Fruit fly (Drosophila melanogaster) whole organism, prepupa: ENCODE data around the gene Gcn5.

Experiments
- Blimp-1 ChIP-seq: fragments of 200-800 bp; sonication (Bioruptor generic); optimal IDR thresholded peaks from 3 replicates; lab custom pipeline; 2017; ENCODE audit warnings: missing biosample characterization, missing genetic modification characterization, mild to moderate bottlenecking, moderate library complexity, missing genetic modification reagents
- CG10631 ChIP-seq: fragments of 200-800 bp; sonication (Bioruptor generic); optimal IDR thresholded peaks from 2 replicates; lab custom pipeline; 2016; ENCODE audit warnings: missing biosample characterization, missing genetic modification characterization
- CG10669 ChIP-seq: fragments of 200-800 bp; sonication (Bioruptor generic); optimal IDR thresholded peaks from 3 replicates; lab custom pipeline; 2018; ENCODE audit warnings: missing biosample characterization, mild to moderate bottlenecking, missing genetic modification characterization, moderate library complexity
- CG11762 ChIP-seq: fragments of 200-800 bp; sonication (Bioruptor generic); optimal IDR thresholded peaks from 3 replicates; lab custom pipeline; 2016; ENCODE audit warnings: missing biosample characterization, missing genetic modification characterization; ENCODE audit not compliant: insufficient read depth
- CG11902 ChIP-seq: fragments of 200-800 bp; sonication (Bioruptor generic); optimal IDR thresholded peaks from 3 replicates; lab custom pipeline; 2016; ENCODE audit warnings: missing biosample characterization, missing genetic modification characterization
- CG15336 ChIP-seq: fragments of 200-800 bp; sonication (Bioruptor generic); IDR thresholded peaks from 2 replicates; pipeline ENCODE4 v1.3.6; 2022; ENCODE audit warnings: missing biosample characterization, missing genetic modification characterization
- CG1621 ChIP-seq: fragments of 200-800 bp; sonication (Bioruptor generic); optimal IDR thresholded peaks from 3 replicates; lab custom pipeline; 2018; ENCODE audit warnings: missing biosample characterization, mild to moderate bottlenecking, missing genetic modification characterization
- CG16779 ChIP-seq: fragments of 200-800 bp; sonication (Bioruptor generic); optimal IDR thresholded peaks from 3 replicates; lab custom pipeline; 2017; ENCODE audit warnings: missing biosample characterization, mild to moderate bottlenecking, missing genetic modification characterization
- CG3032 ChIP-seq: fragments of 200-800 bp; optimal IDR thresholded peaks from 2 replicates; lab custom pipeline; 2019; ENCODE audit warnings: missing biosample characterization, mild to moderate bottlenecking, missing genetic modification characterization, moderate library complexity
- CG31627 ChIP-seq: fragments of 200-800 bp; sonication (Bioruptor generic); optimal IDR thresholded peaks from 3 replicates; lab custom pipeline; 2016; ENCODE audit warnings: missing biosample characterization, missing genetic modification characterization
- CG32006 ChIP-seq: fragments of 200-800 bp; sonication (Bioruptor generic); optimal IDR thresholded peaks from 3 replicates; lab custom pipeline; 2017; ENCODE audit warnings: missing biosample characterization, mild to moderate bottlenecking, missing genetic modification characterization
- CG34406 ChIP-seq: fragments of 200-800 bp; sonication (Bioruptor generic); optimal IDR thresholded peaks from 3 replicates; lab custom pipeline; 2016; ENCODE audit warnings: missing biosample characterization, missing genetic modification characterization
- CG3919 ChIP-seq: fragments of 200-800 bp; sonication (Bioruptor generic); optimal IDR thresholded peaks from 3 replicates; lab custom pipeline; 2016; ENCODE audit warnings: missing biosample characterization, missing genetic modification characterization
- CG4318 ChIP-seq: fragments of 200-800 bp; sonication (Bioruptor generic); optimal IDR thresholded peaks from 3 replicates; lab custom pipeline; 2017; ENCODE audit warnings: missing biosample characterization, mild to moderate bottlenecking, missing genetic modification characterization
- CG6276 ChIP-seq: fragments of 200-800 bp; sonication (Bioruptor generic); optimal IDR thresholded peaks from 2 replicates; lab custom pipeline; 2017; ENCODE audit warnings: missing biosample characterization, mild to moderate bottlenecking, missing genetic modification characterization
- CG6792 ChIP-seq: fragments of 200-800 bp; sonication (Bioruptor generic); optimal IDR thresholded peaks from 3 replicates; lab custom pipeline; 2016; ENCODE audit warnings: missing biosample characterization, missing genetic modification characterization
- CG6808 ChIP-seq: fragments of 200-800 bp; sonication (Bioruptor generic); optimal IDR thresholded peaks from 3 replicates; lab custom pipeline; 2017; ENCODE audit warnings: missing biosample characterization, missing genetic modification characterization, mild to moderate bottlenecking, moderate library complexity, missing genetic modification reagents
- CG6854 ChIP-seq: fragments of 200-800 bp; sonication (Bioruptor generic); optimal IDR thresholded peaks from 2 replicates; lab custom pipeline; 2017; ENCODE audit warnings: missing biosample characterization, mild to moderate bottlenecking, missing genetic modification characterization
- CG7368 ChIP-seq: fragments of 200-800 bp; sonication (Bioruptor generic); optimal IDR thresholded peaks from 3 replicates; lab custom pipeline; 2016; ENCODE audit warnings: missing biosample characterization, missing genetic modification characterization
- CG8119 ChIP-seq: fragments of 200-800 bp; sonication (Bioruptor generic); IDR thresholded peaks from 3 replicates; pipeline ENCODE4 v1.3.6; 2022; ENCODE audit warnings: missing biosample characterization, missing genetic modification characterization
- CG8319 ChIP-seq: fragments of 200-800 bp; sonication (Bioruptor generic); optimal IDR thresholded peaks from 3 replicates; lab custom pipeline; 2016; ENCODE audit warnings: missing biosample characterization, missing genetic modification characterization
- CG8632 ChIP-seq: fragments of 200-800 bp; sonication (Bioruptor generic); optimal IDR thresholded peaks from 3 replicates; lab custom pipeline; 2016; ENCODE audit warnings: missing biosample characterization, missing genetic modification characterization
- CG9139 ChIP-seq: fragments of 200-800 bp; sonication (Bioruptor generic); optimal IDR thresholded peaks from 3 replicates; lab custom pipeline; 2017; ENCODE audit warnings: missing biosample characterization, mild to moderate bottlenecking, missing genetic modification characterization
- Eip75B ChIP-seq: fragments of 200-800 bp; sonication (Bioruptor generic); optimal IDR thresholded peaks from 3 replicates; lab custom pipeline; 2016; ENCODE audit warnings: missing biosample characterization, missing genetic modification characterization
- Eip78C ChIP-seq: fragments of 200-800 bp; sonication (Bioruptor generic); peaks from one replicate; lab custom pipeline; 2016; ENCODE audit warnings: missing biosample characterization, missing genetic modification characterization
- Eip93F ChIP-seq: fragments of 200-800 bp; sonication (Bioruptor generic); optimal IDR thresholded peaks from 2 replicates; lab custom pipeline; 2016; ENCODE audit warnings: missing biosample characterization, mild to moderate bottlenecking, missing genetic modification characterization
- Ets21C ChIP-seq: fragments of 200-800 bp; sonication (Bioruptor generic); optimal IDR thresholded peaks from 3 replicates; lab custom pipeline; 2016; ENCODE audit warnings: missing biosample characterization, missing genetic modification characterization
- Gug ChIP-seq: fragments of 200-800 bp; sonication (Bioruptor generic); IDR thresholded peaks from 2 replicates; pipeline ENCODE4 v1.3.6; 2022; ENCODE audit warnings: missing biosample characterization, missing genetic modification characterization
- Hr38 ChIP-seq: sonication (Bioruptor generic); optimal IDR thresholded peaks from 2 replicates; lab custom pipeline; 2016; ENCODE audit warnings: missing biosample characterization, missing genetic modification characterization
- Hr39 ChIP-seq: fragments of 200-800 bp; sonication (Bioruptor generic); optimal IDR thresholded peaks from 2 replicates; lab custom pipeline; 2016; ENCODE audit warnings: missing biosample characterization, missing genetic modification characterization
- Hr4 ChIP-seq: fragments of 200-800 bp; sonication (Bioruptor generic); optimal IDR thresholded peaks from 3 replicates; lab custom pipeline; 2016; ENCODE audit warnings: missing biosample characterization, missing genetic modification characterization
- Lpt ChIP-seq: fragments of 200-800 bp; sonication (Bioruptor generic); optimal IDR thresholded peaks from 3 replicates; lab custom pipeline; 2016; ENCODE audit warnings: missing biosample characterization, missing genetic modification characterization
- Met ChIP-seq: fragments of 200-800 bp; sonication (Bioruptor generic); optimal IDR thresholded peaks from 3 replicates; lab custom pipeline; 2016; ENCODE audit warnings: missing biosample characterization, missing genetic modification characterization
- OdsH ChIP-seq: fragments of 200-800 bp; sonication (Bioruptor generic); optimal IDR thresholded peaks from 3 replicates; lab custom pipeline; 2016; ENCODE audit warnings: missing biosample characterization, missing genetic modification characterization
- Smox ChIP-seq: fragments of 200-800 bp; sonication (Bioruptor generic); optimal IDR thresholded peaks from 3 replicates; lab custom pipeline; 2016; ENCODE audit warnings: missing biosample characterization, missing genetic modification characterization
- Sox102F ChIP-seq: fragments of 200-800 bp; sonication (Bioruptor generic); optimal IDR thresholded peaks from 2 replicates; lab custom pipeline; 2016; ENCODE audit warnings: missing biosample characterization, mild to moderate bottlenecking, missing genetic modification characterization
- Sox14 ChIP-seq: fragments of 200-800 bp; sonication (Bioruptor generic); optimal IDR thresholded peaks from 3 replicates; lab custom pipeline; 2016; ENCODE audit warnings: missing biosample characterization, missing genetic modification characterization
- achi ChIP-seq: fragments of 200-800 bp; sonication (Bioruptor generic); optimal IDR thresholded peaks from 3 replicates; lab custom pipeline; 2016; ENCODE audit warnings: missing biosample characterization, missing genetic modification characterization
- cyc ChIP-seq: fragments of 200-800 bp; sonication (Bioruptor generic); optimal IDR thresholded peaks from 3 replicates; lab custom pipeline; 2016; ENCODE audit warnings: missing biosample characterization, missing genetic modification characterization
- dac ChIP-seq: fragments of 200-800 bp; sonication (Bioruptor generic); optimal IDR thresholded peaks from 2 replicates; lab custom pipeline; 2017; ENCODE audit warnings: missing biosample characterization, mild to moderate bottlenecking, missing genetic modification characterization
- eg ChIP-seq: fragments of 200-800 bp; sonication (Bioruptor generic); IDR thresholded peaks from 3 replicates; pipeline ENCODE4 v1.3.6; 2022; ENCODE audit warnings: missing biosample characterization, missing genetic modification characterization
- esn ChIP-seq: fragments of 200-800 bp; sonication (Bioruptor generic); optimal IDR thresholded peaks from 2 replicates; lab custom pipeline; 2016; ENCODE audit warnings: missing biosample characterization, mild to moderate bottlenecking, missing genetic modification characterization, moderate library complexity
- fd59A ChIP-seq: fragments of 200-800 bp; sonication (Bioruptor generic); optimal IDR thresholded peaks from 2 replicates; lab custom pipeline; 2017; ENCODE audit warnings: missing biosample characterization, mild to moderate bottlenecking, missing genetic modification characterization, missing genetic modification reagents
- fd85E ChIP-seq: fragments of 200-800 bp; sonication (Bioruptor generic); optimal IDR thresholded peaks from 3 replicates; lab custom pipeline; 2016; ENCODE audit warnings: missing biosample characterization, missing genetic modification characterization
- lz ChIP-seq: fragments of 200-800 bp; sonication (Bioruptor generic); optimal IDR thresholded peaks from 3 replicates; lab custom pipeline; 2016; ENCODE audit warnings: missing biosample characterization, missing genetic modification characterization
- net ChIP-seq: fragments of 200-800 bp; sonication (Bioruptor generic); optimal IDR thresholded peaks from 3 replicates; lab custom pipeline; 2016; ENCODE audit warnings: missing biosample characterization, missing genetic modification characterization
- pdm3 ChIP-seq: fragments of 200-800 bp; sonication (Bioruptor generic); optimal IDR thresholded peaks from 3 replicates; lab custom pipeline; 2016; ENCODE audit warnings: missing biosample characterization, missing genetic modification characterization
- salr ChIP-seq, 2 experiments: fragments of 200-800 bp; sonication (Bioruptor generic); optimal IDR thresholded peaks; 3 replicates each; lab custom pipeline; 2016 to 2018; ENCODE audit warnings: missing biosample characterization in 2 of 2, missing genetic modification characterization in 2 of 2, mild to moderate bottlenecking in 1 of 2
- spab ChIP-seq: fragments of 200-800 bp; sonication (Bioruptor generic); optimal IDR thresholded peaks from 2 replicates; lab custom pipeline; 2017; ENCODE audit warnings: missing biosample characterization, mild to moderate bottlenecking, missing genetic modification characterization, missing genetic modification reagents
- ss ChIP-seq, 2 experiments: fragments of 200-800 bp; sonication (Bioruptor generic); optimal IDR thresholded peaks; 2 replicates in 1 of 2; 3 replicates in 1 of 2; lab custom pipeline; 2017 to 2018; ENCODE audit warnings: mild to moderate bottlenecking in 2 of 2, missing biosample characterization in 2 of 2, missing genetic modification characterization in 2 of 2, moderate library complexity in 1 of 2
- svp ChIP-seq: fragments of 200-800 bp; sonication (Bioruptor generic); peaks from one replicate; lab custom pipeline; 2016; ENCODE audit warnings: missing biosample characterization, missing genetic modification characterization
- topi ChIP-seq: fragments of 200-800 bp; sonication (Bioruptor generic); optimal IDR thresholded peaks from 3 replicates; lab custom pipeline; 2016; ENCODE audit warnings: missing biosample characterization, missing genetic modification characterization
- vri ChIP-seq: fragments of 200-800 bp; sonication (Bioruptor generic); optimal IDR thresholded peaks from 3 replicates; lab custom pipeline; 2016; ENCODE audit warnings: missing biosample characterization, mild to moderate bottlenecking, missing genetic modification characterization

Gene Gcn5

DNA sequence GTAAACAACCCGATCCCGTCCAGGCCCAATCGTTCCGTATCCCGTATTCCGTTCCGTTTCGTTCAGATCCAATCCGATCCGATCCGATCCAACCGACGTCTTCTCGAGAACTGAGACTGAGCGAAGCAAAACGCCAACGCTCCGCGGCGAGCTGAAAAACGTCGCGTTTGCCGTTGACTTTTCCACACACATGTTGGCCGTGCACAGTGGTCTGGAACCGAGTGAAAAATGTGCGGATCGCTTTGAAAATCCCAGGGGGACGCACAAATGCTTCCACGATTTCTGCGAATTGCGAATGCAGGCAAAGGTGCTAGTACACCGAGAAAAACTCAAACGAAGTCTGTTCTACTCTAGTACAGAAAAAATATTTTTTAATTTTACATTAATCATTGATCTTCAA is 38.9 kb downstream of the Gcn5 start, which contains the start of gene CG10663:
TSS of gene CG10663 (minus strand) at position 88 of the 400 bp plus-strand sequence.
- TF ChIP-seq CG4318 (GFP tag; lab: Kevin White, UChicago) (no peak), Hr4 (peak; percentile 46), Ets21C (GFP tag; lab: Kevin White, UChicago) (no peak), Hr39 (GFP tag; lab: Kevin White, UChicago) (no peak), Blimp-1 (GFP tag; lab: Kevin White, UChicago) (no peak), CG3919 (peak; percentile 7), CG7368 (GFP tag; lab: Kevin White, UChicago) (no peak), eg (GFP tag; lab: Robert Waterston, UW) (no peak; the same call in 1 of the 3 replicates), svp (GFP tag; lab: Kevin White, UChicago) (peak; percentile 76), CG6276 (GFP tag; lab: Kevin White, UChicago) (peak; percentile 12), CG8119 (GFP tag; lab: Robert Waterston, UW) (no peak; the same call in 2 of the 3 replicates), esn (peak; percentile 1), lz (GFP tag; lab: Kevin White, UChicago) (no peak), CG6854 (GFP tag; lab: Kevin White, UChicago) (no peak), CG10631 (GFP tag; lab: Kevin White, UChicago) (no peak), CG3032 (no peak), CG6808 (GFP tag; lab: Kevin White, UChicago) (no peak), CG11902 (GFP tag; lab: Kevin White, UChicago) (no peak), CG11762 (GFP tag; lab: Kevin White, UChicago) (no peak), dac (GFP tag; lab: Kevin White, UChicago) (no peak), CG34406 (GFP tag; lab: Kevin White, UChicago) (peak; percentile 1), Lpt (GFP tag; lab: Kevin White, UChicago) (no peak), achi (peak; percentile 7), CG6792 (GFP tag; lab: Kevin White, UChicago) (no peak), spab (GFP tag; lab: Kevin White, UChicago) (no peak), pdm3 (GFP tag; lab: Kevin White, UChicago) (peak; percentile 31), CG9139 (no peak), topi (GFP tag; lab: Kevin White, UChicago) (no peak), Met (GFP tag; lab: Kevin White, UChicago) (peak; percentile 9), Eip93F (GFP tag; lab: Kevin White, UChicago) (no peak), Sox102F (GFP tag; lab: Kevin White, UChicago) (no peak), CG31627 (no peak), vri (GFP tag; lab: Kevin White, UChicago) (no peak), Gug (GFP tag; lab: Robert Waterston, UW) (peak; percentile 23; the same call in 1 of the 2 replicates), Eip75B (GFP tag; lab: Kevin White, UChicago) (peak; percentile 13), Smox (GFP tag; lab: Kevin White, UChicago) (no peak), Hr38 (GFP tag; lab: Kevin White, UChicago) (no peak), CG1621 (tag; lab: Kevin White, UChicago) (no peak), ss (GFP tag; optimal IDR thresholded peaks at IDR 0.05; lab: Kevin White, UChicago) (no peak), fd85E (no peak), CG15336 (GFP tag; lab: Robert Waterston, UW) (peak; percentile 53), fd59A (GFP tag; lab: Kevin White, UChicago) (no peak), CG8319 (GFP tag; lab: Kevin White, UChicago) (no peak), net (GFP tag; lab: Kevin White, UChicago) (no peak), CG32006 (peak; percentile 37), salr (GFP tag; optimal IDR thresholded peaks at IDR 0.05; lab: Kevin White, UChicago) (no peak), CG16779 (peak; percentile 2), cyc (no peak), OdsH (GFP tag; lab: Kevin White, UChicago) (peak; percentile 38), Sox14 (GFP tag; lab: Kevin White, UChicago) (no peak), CG10669 (no peak), CG8632 (GFP tag; lab: Kevin White, UChicago) (no peak), Eip78C (GFP tag; lab: Kevin White, UChicago) (peak; percentile 79)
